Fruit fly (Drosophila melanogaster) whole organism, adult: Measurements from ENCODE around the gene Cpr78E.

Source experiments
- CG11617 ChIP-seq: fragments of 200-800 bp; sonication (Bioruptor generic); optimal IDR thresholded peaks from 2 replicates; lab custom pipeline; 2017; ENCODE audit warnings: mild to moderate bottlenecking, missing biosample characterization, missing genetic modification reagents, missing genetic modification characterization
- CG12768 ChIP-seq: fragments of 200-800 bp; sonication (Bioruptor generic); optimal IDR thresholded peaks from 2 replicates; lab custom pipeline; 2017; ENCODE audit warnings: missing biosample characterization, missing genetic modification characterization, mild to moderate bottlenecking, moderate library complexity, missing genetic modification reagents
- CG14711 ChIP-seq: fragments of 200-800 bp; sonication (Bioruptor generic); optimal IDR thresholded peaks from 2 replicates; lab custom pipeline; 2018; ENCODE audit warnings: missing biosample characterization, mild to moderate bottlenecking, missing genetic modification characterization, moderate library complexity
- CG1620 ChIP-seq: fragments of 200-800 bp; sonication (Bioruptor generic); optimal IDR thresholded peaks from 2 replicates; lab custom pipeline; 2016; ENCODE audit warnings: missing biosample characterization, missing genetic modification characterization
- CG33017 ChIP-seq: fragments of 200-800 bp; sonication (Bioruptor generic); optimal IDR thresholded peaks from 2 replicates; lab custom pipeline; 2018; ENCODE audit warnings: missing biosample characterization, mild to moderate bottlenecking, missing genetic modification characterization, moderate library complexity
- CG5204 ChIP-seq: fragments of 200-800 bp; sonication (Bioruptor generic); optimal IDR thresholded peaks from 2 replicates; lab custom pipeline; 2016; ENCODE audit warnings: missing biosample characterization, missing genetic modification characterization
- CG7045 ChIP-seq: fragments of 200-800 bp; sonication (Bioruptor generic); optimal IDR thresholded peaks from 2 replicates; lab custom pipeline; 2017; ENCODE audit warnings: missing biosample characterization, mild to moderate bottlenecking, missing genetic modification characterization
- CG7101 ChIP-seq: fragments of 200-800 bp; sonication (Bioruptor generic); optimal IDR thresholded peaks from 2 replicates; lab custom pipeline; 2018; ENCODE audit warnings: missing biosample characterization, mild to moderate bottlenecking, missing genetic modification characterization, moderate library complexity
- Clk ChIP-seq: fragments of 200-800 bp; sonication (Bioruptor generic); optimal IDR thresholded peaks from 2 replicates; lab custom pipeline; 2017; ENCODE audit warnings: missing biosample characterization, missing genetic modification characterization
- Crg-1 ChIP-seq: fragments of 200-800 bp; sonication (Bioruptor generic); optimal IDR thresholded peaks from 2 replicates; lab custom pipeline; 2016; ENCODE audit warnings: missing biosample characterization, missing genetic modification characterization
- Hr96 ChIP-seq: fragments of 200-800 bp; sonication (Bioruptor generic); optimal IDR thresholded peaks from 2 replicates; lab custom pipeline; 2016; ENCODE audit warnings: missing biosample characterization, missing genetic modification characterization
- Mnt ChIP-seq: fragments of 200-800 bp; sonication (Bioruptor generic); optimal IDR thresholded peaks from 2 replicates; lab custom pipeline; 2016; ENCODE audit warnings: missing biosample characterization, mild to moderate bottlenecking, missing genetic modification characterization
- bab1 ChIP-seq: fragments of 200-800 bp; sonication (Bioruptor generic); optimal IDR thresholded peaks from 3 replicates; lab custom pipeline; 2019; ENCODE audit warnings: missing biosample characterization, mild to moderate bottlenecking, missing genetic modification characterization, moderate library complexity
- cic ChIP-seq: fragments of 200-800 bp; sonication (Bioruptor generic); optimal IDR thresholded peaks from 2 replicates; lab custom pipeline; 2017; ENCODE audit warnings: missing biosample characterization, mild to moderate bottlenecking, missing genetic modification characterization, moderate library complexity
- cnc ChIP-seq, 2 experiments: fragments of >200 bp; optimal IDR thresholded peaks; 2 replicates each; lab custom pipeline; 2017
- kay ChIP-seq: fragments of 200-800 bp; sonication (Bioruptor generic); peaks from one replicate; lab custom pipeline; 2016; ENCODE audit warnings: missing biosample characterization, missing genetic modification characterization, borderline replicate concordance
- ovo ChIP-seq: fragments of 200-800 bp; sonication (Bioruptor generic); optimal IDR thresholded peaks from 2 replicates; lab custom pipeline; 2016; ENCODE audit warnings: missing biosample characterization, missing genetic modification characterization
- pad ChIP-seq: fragments of 200-800 bp; sonication (Bioruptor generic); optimal IDR thresholded peaks from 3 replicates; lab custom pipeline; 2017; ENCODE audit warnings: missing biosample characterization, missing genetic modification characterization, mild to moderate bottlenecking, moderate library complexity, missing genetic modification reagents
- tj ChIP-seq: fragments of 200-800 bp; sonication (Bioruptor generic); optimal IDR thresholded peaks from 3 replicates; lab custom pipeline; 2017; ENCODE audit warnings: missing biosample characterization, mild to moderate bottlenecking, missing genetic modification characterization, moderate library complexity
- toe ChIP-seq: fragments of 200-800 bp; sonication (Bioruptor generic); optimal IDR thresholded peaks from 2 replicates; lab custom pipeline; 2016; ENCODE audit warnings: missing biosample characterization, missing genetic modification characterization

Cpr78E gene

DNA sequence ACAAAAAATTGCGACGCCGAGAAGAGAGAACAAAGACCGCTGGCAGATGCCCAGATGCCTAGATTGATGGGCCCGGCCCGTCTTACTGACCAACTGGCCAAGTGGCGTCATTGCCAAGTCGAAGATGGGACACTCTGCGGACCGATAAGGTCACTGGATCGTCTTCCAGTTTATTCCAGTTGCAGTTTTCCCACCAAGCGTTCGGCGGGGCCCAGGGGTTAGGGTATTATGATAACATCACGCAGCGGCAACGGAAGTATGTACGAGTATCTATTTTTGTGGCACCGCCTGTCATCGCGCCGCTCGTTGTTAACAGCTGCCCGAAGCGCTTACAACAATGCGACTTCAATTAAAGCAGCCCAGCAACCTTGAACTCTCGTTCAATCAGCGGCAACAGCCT is 33.3 kb upstream of the Cpr78E start:
- TF ChIP-seq ovo (GFP tag; lab: Kevin White, UChicago): no peak

DNA sequence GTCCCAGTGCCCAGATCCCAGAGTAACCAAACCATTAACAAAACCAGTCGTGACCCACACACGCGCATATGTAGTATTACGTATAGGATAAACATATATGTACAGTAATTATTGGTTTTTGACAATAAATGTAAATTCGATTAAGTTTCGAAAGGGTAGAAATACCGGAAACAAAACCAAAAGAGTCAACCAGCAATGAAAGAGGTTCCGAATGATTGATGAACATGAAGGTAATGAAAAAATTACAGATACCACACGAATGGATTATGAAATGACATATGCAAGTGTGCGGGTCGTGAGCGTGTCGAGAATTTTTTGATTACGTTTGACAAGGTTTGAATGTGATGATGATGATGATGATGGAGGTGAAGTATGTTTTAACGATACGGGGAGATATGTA is 27.9 kb upstream of the Cpr78E start:
- TF ChIP-seq CG7101 (tag; lab: Kevin White, UChicago) (no peak), cic (GFP tag; lab: Kevin White, UChicago) (no peak), bab1 (no peak), ovo (GFP tag; lab: Kevin White, UChicago) (no peak), Crg-1 (GFP tag; lab: Kevin White, UChicago) (no peak), CG5204 (no peak)

- no peak for TF ChIP-seq CG14711 (tag; lab: Kevin White, UChicago)
- no peak for TF ChIP-seq tj
- TF ChIP-seq Clk (GFP tag; lab: Kevin White, UChicago): no peak
- no peak for TF ChIP-seq CG5204
- TF ChIP-seq toe (GFP tag; lab: Kevin White, UChicago): no peak
- TF ChIP-seq ovo (GFP tag; lab: Kevin White, UChicago): no peak
- TF ChIP-seq Crg-1 (GFP tag; lab: Kevin White, UChicago): no peak
- no peak for TF ChIP-seq CG11617 (GFP tag; lab: Kevin White, UChicago)
- TF ChIP-seq CG7045 (GFP tag; lab: Kevin White, UChicago): no peak
- no peak for TF ChIP-seq Hr96 (GFP tag; lab: Kevin White, UChicago)
- no peak for TF ChIP-seq pad
- TF ChIP-seq cnc (optimal IDR thresholded peaks at IDR 0.05; lab: Kevin White, UChicago): no peak
- no peak for TF ChIP-seq kay (GFP tag; lab: Kevin White, UChicago)
- TF ChIP-seq Mnt (GFP tag; lab: Kevin White, UChicago): no peak
Observed at dm6 chr3L:21688607-21689129, 21.9 kb upstream of the Cpr78E start.

- no peak for TF ChIP-seq Mnt (GFP tag; lab: Kevin White, UChicago)
- TF ChIP-seq tj: no peak
- TF ChIP-seq CG7045 (GFP tag; lab: Kevin White, UChicago): no peak
- no peak for TF ChIP-seq Hr96 (GFP tag; lab: Kevin White, UChicago)
- no peak for TF ChIP-seq CG7101 (tag; lab: Kevin White, UChicago)
- TF ChIP-seq CG1620 (GFP tag; lab: Kevin White, UChicago): no peak
- TF ChIP-seq CG12768 (GFP tag; lab: Kevin White, UChicago): no peak
- no peak for TF ChIP-seq Crg-1 (GFP tag; lab: Kevin White, UChicago)
- no peak for TF ChIP-seq ovo (GFP tag; lab: Kevin White, UChicago)
- no peak for TF ChIP-seq CG5204
- no peak for TF ChIP-seq CG11617 (GFP tag; lab: Kevin White, UChicago)
Observed at dm6 chr3L:21685753-21686152, 19.0 kb upstream of the Cpr78E start.

DNA sequence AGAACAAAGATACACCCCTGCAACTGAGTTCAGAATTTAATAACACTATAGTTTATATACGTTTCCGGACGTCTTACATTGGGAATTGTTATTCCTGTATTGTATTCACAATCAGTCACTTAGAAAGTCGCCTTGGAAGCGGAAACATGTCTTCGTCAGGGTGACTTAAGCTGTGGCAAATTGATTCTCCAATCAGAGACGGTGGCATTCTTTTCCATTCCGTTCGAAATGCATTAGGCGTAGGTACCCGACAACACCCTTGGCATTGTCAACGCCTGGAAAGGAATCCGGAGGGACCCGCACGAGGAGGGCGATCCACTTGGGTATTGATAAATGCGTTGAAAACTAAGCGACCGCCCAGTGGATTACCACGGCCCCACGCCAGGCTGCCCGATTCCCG is 17.2 kb upstream of the Cpr78E start, which contains the start of gene Sfp78E:
TSS of gene Sfp78E (minus strand) at position 101 of the 400 bp plus-strand sequence.
- TF ChIP-seq CG7101 (tag; lab: Kevin White, UChicago) (no peak), CG1620 (GFP tag; lab: Kevin White, UChicago) (no peak), ovo (GFP tag; lab: Kevin White, UChicago) (no peak), CG11617 (GFP tag; lab: Kevin White, UChicago) (no peak), CG12768 (GFP tag; lab: Kevin White, UChicago) (no peak), toe (GFP tag; lab: Kevin White, UChicago) (no peak), Mnt (GFP tag; lab: Kevin White, UChicago) (no peak), bab1 (no peak), pad (no peak), cic (GFP tag; lab: Kevin White, UChicago) (no peak), tj (no peak), CG14711 (tag; lab: Kevin White, UChicago) (no peak), cnc (optimal IDR thresholded peaks at IDR 0.05; lab: Kevin White, UChicago) (no peak)

DNA sequence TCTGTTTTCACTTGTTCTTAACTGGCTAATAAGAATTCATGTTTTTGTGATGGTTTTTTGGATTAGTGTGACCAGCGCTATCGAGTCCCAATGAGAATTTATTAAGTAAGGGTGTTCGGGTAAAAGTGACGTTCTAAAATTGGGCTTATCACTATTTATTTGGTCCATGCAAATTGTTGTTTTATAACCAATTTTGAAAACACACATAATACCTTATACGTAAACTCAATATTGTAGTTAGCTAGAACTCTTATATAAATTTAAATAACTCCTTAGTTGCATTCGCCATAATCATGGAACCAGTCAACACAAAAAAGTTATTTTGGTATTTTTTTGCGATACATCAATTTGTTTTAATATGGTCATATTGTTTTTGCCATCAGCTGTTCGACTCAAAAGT is 12.9 kb upstream of the Cpr78E start, which contains the start of the genes Als2 and CG11248:
TSS of gene Als2 (minus strand) at position 69 of the 400 bp plus-strand sequence.
TSS of gene CG11248 (plus strand) at position 364 of the 400 bp plus-strand sequence.
- no peak for TF ChIP-seq tj
- peak; percentile 41 for TF ChIP-seq Crg-1 (GFP tag; lab: Kevin White, UChicago)
- TF ChIP-seq CG33017 (tag; lab: Kevin White, UChicago): peak; percentile 17
- peak; percentile 64 for TF ChIP-seq CG1620 (GFP tag; lab: Kevin White, UChicago)
- TF ChIP-seq pad: peak; percentile 28
- peak; percentile 53 for TF ChIP-seq CG14711 (tag; lab: Kevin White, UChicago)
- no peak for TF ChIP-seq cnc (optimal IDR thresholded peaks at IDR 0.05; lab: Kevin White, UChicago)
- no peak for TF ChIP-seq cic (GFP tag; lab: Kevin White, UChicago)
- no peak for TF ChIP-seq ovo (GFP tag; lab: Kevin White, UChicago)
- TF ChIP-seq CG7045 (GFP tag; lab: Kevin White, UChicago): peak; percentile 48
- TF ChIP-seq toe (GFP tag; lab: Kevin White, UChicago): peak; percentile 82
- peak; percentile 66 for TF ChIP-seq Hr96 (GFP tag; lab: Kevin White, UChicago)
- peak; percentile 51 for TF ChIP-seq CG12768 (GFP tag; lab: Kevin White, UChicago)
- TF ChIP-seq Mnt (GFP tag; lab: Kevin White, UChicago): peak; percentile 6
- peak; percentile 62 for TF ChIP-seq kay (GFP tag; lab: Kevin White, UChicago)
- TF ChIP-seq CG5204: peak; percentile 63
- no peak for TF ChIP-seq Clk (GFP tag; lab: Kevin White, UChicago)
- TF ChIP-seq bab1: peak; percentile 79
- TF ChIP-seq CG11617 (GFP tag; lab: Kevin White, UChicago): peak; percentile 66
- TF ChIP-seq CG7101 (tag; lab: Kevin White, UChicago): peak; percentile 52
